Fruit fly (Drosophila melanogaster): ENCODE results near the gene CG33090.
A peak's percentile ranks its signal among the peaks of the same experiment; 100 is the strongest.

CG33090 gene

DNA sequence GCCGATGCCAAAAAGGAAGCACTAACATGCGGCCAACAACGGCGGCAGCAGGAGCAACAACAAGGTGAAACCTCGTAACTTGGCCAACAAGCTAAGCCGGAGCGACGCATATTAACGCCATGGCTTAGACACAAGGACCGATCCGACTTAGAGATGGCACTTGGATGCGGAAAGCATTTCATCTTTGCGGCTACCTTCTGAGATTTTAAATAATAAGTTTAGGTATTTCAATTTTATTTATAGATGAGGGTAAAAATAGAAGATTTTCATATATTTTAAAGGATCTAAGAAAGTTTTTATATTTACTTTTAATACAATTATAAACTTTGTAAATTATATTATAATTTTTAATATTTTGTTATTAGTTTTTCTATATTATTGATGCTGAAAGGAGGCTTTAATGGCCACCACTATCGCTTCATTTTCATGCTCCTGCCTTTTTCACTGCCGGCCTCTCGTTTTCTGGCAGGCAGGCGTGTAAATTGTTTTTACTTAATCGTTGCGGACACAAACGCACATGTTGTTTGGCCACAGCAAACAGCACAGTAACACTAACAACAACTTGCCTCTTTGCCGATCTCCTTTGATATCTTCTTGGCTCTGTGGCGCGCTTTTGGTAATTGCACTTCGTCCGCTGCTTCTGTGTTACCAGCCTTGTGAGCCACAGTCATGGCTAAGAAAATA is 32.8 kb downstream of the CG33090 start:
- TF ChIP-seq Hr78 (GFP tag; optimal IDR thresholded peaks at IDR 0.05) (no peak), rgr (GFP tag; optimal IDR thresholded peaks at IDR 0.05) (peak; percentile 45), psq (GFP tag; optimal IDR thresholded peaks at IDR 0.05) (peak; percentile 40), Sp1 (GFP tag; optimal IDR thresholded peaks at IDR 0.05) (peak; percentile 53), foxo (GFP tag; optimal IDR thresholded peaks at IDR 0.05) (peak in 1 of 2 experiments; percentile 40), CG32264 (GFP tag; optimal IDR thresholded peaks at IDR 0.05) (no peak), HLH106 (tag; optimal IDR thresholded peaks at IDR 0.05) (peak; percentile 56), h (GFP tag; optimal IDR thresholded peaks at IDR 0.05) (peak; percentile 33)

- TF ChIP-seq Dif (GFP tag; optimal IDR thresholded peaks at IDR 0.05; ENCODE audit: partially characterized antibody) (no peak), dl (GFP tag; optimal IDR thresholded peaks at IDR 0.05; ENCODE audit: insufficient read depth in 1 of 2, partially characterized antibody in 2 of 2) (no peak), h (GFP tag; optimal IDR thresholded peaks at IDR 0.05) (peak; percentile 59), tai (GFP tag; optimal IDR thresholded peaks at IDR 0.05) (no peak), CG32264 (GFP tag; optimal IDR thresholded peaks at IDR 0.05) (no peak), Vsx2 (GFP tag; optimal IDR thresholded peaks at IDR 0.05; ENCODE audit: partially characterized antibody) (no peak), CrebA (GFP tag; optimal IDR thresholded peaks at IDR 0.05; ENCODE audit: borderline replicate concordance) (no peak), lola (GFP tag; optimal IDR thresholded peaks at IDR 0.05) (no peak), Sp1 (GFP tag; optimal IDR thresholded peaks at IDR 0.05) (peak; percentile 57), N (GFP tag; optimal IDR thresholded peaks at IDR 0.05) (no peak), usp (GFP tag; optimal IDR thresholded peaks at IDR 0.05) (no peak), fru (GFP tag; optimal IDR thresholded peaks at IDR 0.05) (peak; percentile 30), woc (GFP tag; optimal IDR thresholded peaks at IDR 0.05) (peak; percentile 28), brk (GFP tag; optimal IDR thresholded peaks at IDR 0.05) (no peak), GATAd (GFP tag; optimal IDR thresholded peaks at IDR 0.05) (no peak), Myc (optimal IDR thresholded peaks at IDR 0.05) (no peak), foxo (GFP tag; optimal IDR thresholded peaks at IDR 0.05) (peak in 1 of 2 experiments; percentile 62), dmrt93B (GFP tag; optimal IDR thresholded peaks at IDR 0.05) (peak; percentile 63), br (GFP tag; optimal IDR thresholded peaks at IDR 0.05) (no peak), HLH106 (tag; optimal IDR thresholded peaks at IDR 0.05) (peak; percentile 77), OdsH (GFP tag; optimal IDR thresholded peaks at IDR 0.05) (peak; percentile 40), ey (GFP tag; optimal IDR thresholded peaks at IDR 0.05) (peak; percentile 2), rgr (GFP tag; optimal IDR thresholded peaks at IDR 0.05) (peak; percentile 35), Dfd (GFP tag; optimal IDR thresholded peaks at IDR 0.05) (no peak), CG9705 (GFP tag; optimal IDR thresholded peaks at IDR 0.05) (no peak), Hnf4 (GFP tag; optimal IDR thresholded peaks at IDR 0.05) (no peak), Abd-B (GFP tag; optimal IDR thresholded peaks at IDR 0.05) (no peak), sage (GFP tag; optimal IDR thresholded peaks at IDR 0.05) (no peak), pan (optimal IDR thresholded peaks at IDR 0.05) (no peak), Jra (GFP tag; optimal IDR thresholded peaks at IDR 0.05) (no peak), Mio (GFP tag; optimal IDR thresholded peaks at IDR 0.05) (no peak), Hr83 (GFP tag; optimal IDR thresholded peaks at IDR 0.05; ENCODE audit: poor library complexity, severe bottlenecking) (no peak), Rel (GFP tag; optimal IDR thresholded peaks at IDR 0.05) (no peak), Rel (tag; optimal IDR thresholded peaks at IDR 0.05) (no peak), dsf (GFP tag; optimal IDR thresholded peaks at IDR 0.05; ENCODE audit: borderline replicate concordance) (no peak), jim (GFP tag; optimal IDR thresholded peaks at IDR 0.05) (no peak)
These were observed 33.3 kb downstream of the CG33090 start for dm6 chr2L:14367274-14367669.

- no peak for TF ChIP-seq Myc (optimal IDR thresholded peaks at IDR 0.05)
- TF ChIP-seq Dif (GFP tag; optimal IDR thresholded peaks at IDR 0.05; ENCODE audit: partially characterized antibody), result no peak
- no peak for TF ChIP-seq foxo (GFP tag; optimal IDR thresholded peaks at IDR 0.05)
- no peak for TF ChIP-seq br (GFP tag; optimal IDR thresholded peaks at IDR 0.05)
- TF ChIP-seq Dfd (GFP tag; optimal IDR thresholded peaks at IDR 0.05), result no peak
- no peak for TF ChIP-seq sage (GFP tag; optimal IDR thresholded peaks at IDR 0.05)
- no peak for TF ChIP-seq sv (GFP tag; optimal IDR thresholded peaks at IDR 0.05)
- no peak for TF ChIP-seq tai (GFP tag; optimal IDR thresholded peaks at IDR 0.05)
- TF ChIP-seq Hr78 (GFP tag; optimal IDR thresholded peaks at IDR 0.05), result no peak
- TF ChIP-seq usp (GFP tag; optimal IDR thresholded peaks at IDR 0.05), result no peak
- TF ChIP-seq pan (optimal IDR thresholded peaks at IDR 0.05), result no peak
- no peak for TF ChIP-seq fru (GFP tag; optimal IDR thresholded peaks at IDR 0.05)
- no peak for TF ChIP-seq Jra (GFP tag; optimal IDR thresholded peaks at IDR 0.05)
- no peak for TF ChIP-seq CG32264 (GFP tag; optimal IDR thresholded peaks at IDR 0.05)
- TF ChIP-seq Hr83 (GFP tag; optimal IDR thresholded peaks at IDR 0.05; ENCODE audit: poor library complexity, severe bottlenecking), result no peak
- TF ChIP-seq h (GFP tag; optimal IDR thresholded peaks at IDR 0.05), result no peak
- TF ChIP-seq dmrt93B (GFP tag; optimal IDR thresholded peaks at IDR 0.05), result no peak
- no peak for TF ChIP-seq woc (GFP tag; optimal IDR thresholded peaks at IDR 0.05)
- no peak for TF ChIP-seq GATAd (GFP tag; optimal IDR thresholded peaks at IDR 0.05)
These were observed 34.9 kb downstream of the CG33090 start for dm6 chr2L:14368833-14369232.
